Worm (Caenorhabditis elegans) whole organism, L4/young adult: ENCODE results near the gene ins-5.

Experiments
- W03F9.2 ChIP-seq: fragments of 150-350 bp; optimal IDR thresholded peaks from 2 replicates; lab custom pipeline; 2014; ENCODE audit warnings: missing biosample characterization, missing genetic modification characterization
- dao-5 ChIP-seq: sonication (generic microtip); optimal IDR thresholded peaks from 2 replicates; lab custom pipeline; 2016; ENCODE audit warnings: missing genotype, missing genetic modification characterization, moderate library complexity, missing compliant biosample characterization
- him-1 ChIP-seq: sonication (generic microtip); optimal IDR thresholded peaks from 2 replicates; lab custom pipeline; 2016; ENCODE audit warnings: missing genotype, missing genetic modification reagents, missing genetic modification characterization, missing compliant biosample characterization

- TF ChIP-seq W03F9.2 (tag; lab: Kevin White, UChicago) (no peak), him-1 (tag; lab: Kevin White, UChicago) (no peak), dao-5 (tag; lab: Kevin White, UChicago) (no peak)
These were observed 13.2 kb downstream of the ins-5 start, which contains the start of gene ins-20 for ce11 chrII:6010544-6010943.
